Fruit fly (Drosophila melanogaster): ENCODE data around the gene gudu.
A peak's percentile ranks its signal among the peaks of the same experiment; 100 is the strongest.

The gudu gene

dm6 chr2L:7424907-7425689 is 36.8 kb downstream of the gudu start (continued):
- TF ChIP-seq Hr38 (GFP tag; optimal IDR thresholded peaks at IDR 0.05), result no peak
- peak; percentile 92 for TF ChIP-seq CG6163 (GFP tag; IDR thresholded peaks at IDR 0.05)
- TF ChIP-seq Met (GFP tag; optimal IDR thresholded peaks at IDR 0.05), result peak; percentile 91
- peak; percentile 79 for TF ChIP-seq OdsH (GFP tag; optimal IDR thresholded peaks at IDR 0.05)
- TF ChIP-seq topi (GFP tag; optimal IDR thresholded peaks at IDR 0.05), result peak; percentile 92
- TF ChIP-seq Eip93F (GFP tag; optimal IDR thresholded peaks at IDR 0.05), result peak; percentile 8
- peak; percentile 76 for TF ChIP-seq CG11902 (GFP tag; optimal IDR thresholded peaks at IDR 0.05)
- TF ChIP-seq CG10631 (GFP tag; optimal IDR thresholded peaks at IDR 0.05), result peak; percentile 69
- peak; percentile 56 for TF ChIP-seq CG3032 (tag; optimal IDR thresholded peaks at IDR 0.05)
- TF ChIP-seq pdm3 (GFP tag; optimal IDR thresholded peaks at IDR 0.05), result peak; percentile 84
- TF ChIP-seq Hr4 (GFP tag; optimal IDR thresholded peaks at IDR 0.05), result peak; percentile 68
- peak; percentile 80 for TF ChIP-seq achi (GFP tag; optimal IDR thresholded peaks at IDR 0.05)
- TF ChIP-seq Sox15 (GFP tag; optimal IDR thresholded peaks at IDR 0.05), result peak; percentile 78
- peak; percentile 56 for TF ChIP-seq Ets96B (tag; optimal IDR thresholded peaks at IDR 0.05)
- peak; percentile 29 for TF ChIP-seq CG11762 (GFP tag; optimal IDR thresholded peaks at IDR 0.05; ENCODE audit: insufficient read depth)
- peak; percentile 94 for TF ChIP-seq esn (GFP tag; optimal IDR thresholded peaks at IDR 0.05)
- TF ChIP-seq svp (GFP tag), result peak; percentile 96
- TF ChIP-seq Gug (GFP tag; IDR thresholded peaks at IDR 0.05), result peak; percentile 73
- peak; percentile 97 for TF ChIP-seq vri (GFP tag; optimal IDR thresholded peaks at IDR 0.05)
- TF ChIP-seq fd85E (GFP tag; optimal IDR thresholded peaks at IDR 0.05), result no peak
- peak; percentile 27 for TF ChIP-seq Lpt (GFP tag; optimal IDR thresholded peaks at IDR 0.05)

- no peak for TF ChIP-seq CG16779 (tag; optimal IDR thresholded peaks at IDR 0.05)
- TF ChIP-seq lz (GFP tag; optimal IDR thresholded peaks at IDR 0.05), result no peak
- no peak for TF ChIP-seq CG3919 (GFP tag; optimal IDR thresholded peaks at IDR 0.05)
- TF ChIP-seq salr (GFP tag; optimal IDR thresholded peaks at IDR 0.05), result no peak
- TF ChIP-seq CG6163 (GFP tag; IDR thresholded peaks at IDR 0.05), result no peak; the same call in 2 of the 3 replicates
- TF ChIP-seq cyc (GFP tag; optimal IDR thresholded peaks at IDR 0.05), result no peak
- no peak for TF ChIP-seq CG6854 (GFP tag; optimal IDR thresholded peaks at IDR 0.05)
- no peak for TF ChIP-seq fd85E (GFP tag; optimal IDR thresholded peaks at IDR 0.05)
- no peak for TF ChIP-seq CG31627 (GFP tag; optimal IDR thresholded peaks at IDR 0.05)
- TF ChIP-seq CG3032 (tag; optimal IDR thresholded peaks at IDR 0.05), result no peak
- TF ChIP-seq CG11762 (GFP tag; optimal IDR thresholded peaks at IDR 0.05; ENCODE audit: insufficient read depth), result no peak
- TF ChIP-seq Met (GFP tag; optimal IDR thresholded peaks at IDR 0.05), result no peak
- no peak for TF ChIP-seq achi (GFP tag; optimal IDR thresholded peaks at IDR 0.05)
- TF ChIP-seq vri (GFP tag; optimal IDR thresholded peaks at IDR 0.05), result no peak
Measured at dm6 chr2L:7425690-7426056, 37.4 kb downstream of the gudu start.

- TF ChIP-seq CG3032 (tag; optimal IDR thresholded peaks at IDR 0.05) (peak; percentile 39), dsx (GFP tag; optimal IDR thresholded peaks at IDR 0.05; ENCODE audit: poor library complexity, severe bottlenecking) (peak; percentile 13), salr (GFP tag; optimal IDR thresholded peaks at IDR 0.05) (peak in 1 of 2 experiments; percentile 8), cyc (GFP tag; optimal IDR thresholded peaks at IDR 0.05) (peak; percentile 0), svp (GFP tag) (peak; percentile 96), Eip93F (GFP tag; optimal IDR thresholded peaks at IDR 0.05) (peak; percentile 1), CG11902 (GFP tag; optimal IDR thresholded peaks at IDR 0.05) (no peak), net (GFP tag; optimal IDR thresholded peaks at IDR 0.05) (no peak), Smox (GFP tag; optimal IDR thresholded peaks at IDR 0.05) (peak; percentile 59), topi (GFP tag; optimal IDR thresholded peaks at IDR 0.05) (peak; percentile 3), Eip75B (GFP tag; optimal IDR thresholded peaks at IDR 0.05) (peak; percentile 23), CG10669 (GFP tag; optimal IDR thresholded peaks at IDR 0.05) (peak; percentile 2), pdm3 (GFP tag; optimal IDR thresholded peaks at IDR 0.05) (peak; percentile 9), Lpt (GFP tag; optimal IDR thresholded peaks at IDR 0.05) (no peak), lz (GFP tag; optimal IDR thresholded peaks at IDR 0.05) (peak; percentile 51), CG6792 (GFP tag; optimal IDR thresholded peaks at IDR 0.05) (peak; percentile 5), esn (GFP tag; optimal IDR thresholded peaks at IDR 0.05) (peak; percentile 31), Hr39 (GFP tag; optimal IDR thresholded peaks at IDR 0.05) (peak; percentile 18), CG3919 (GFP tag; optimal IDR thresholded peaks at IDR 0.05) (peak; percentile 27), dac (GFP tag; optimal IDR thresholded peaks at IDR 0.05) (no peak), CG10631 (GFP tag; optimal IDR thresholded peaks at IDR 0.05) (peak; percentile 19), CG6163 (GFP tag; IDR thresholded peaks at IDR 0.05) (no peak), Ets21C (GFP tag; optimal IDR thresholded peaks at IDR 0.05) (peak; percentile 38), eg (GFP tag; IDR thresholded peaks at IDR 0.05) (peak; percentile 42; the same call in 2 of the 3 replicates), Sox15 (GFP tag; optimal IDR thresholded peaks at IDR 0.05) (peak; percentile 14), CG34406 (GFP tag; optimal IDR thresholded peaks at IDR 0.05) (peak; percentile 18), CG31627 (GFP tag; optimal IDR thresholded peaks at IDR 0.05) (peak; percentile 60), Hr38 (GFP tag; optimal IDR thresholded peaks at IDR 0.05) (no peak), Hr4 (GFP tag; optimal IDR thresholded peaks at IDR 0.05) (no peak), Met (GFP tag; optimal IDR thresholded peaks at IDR 0.05) (peak; percentile 34), CG32006 (GFP tag; optimal IDR thresholded peaks at IDR 0.05) (peak; percentile 27), vri (GFP tag; optimal IDR thresholded peaks at IDR 0.05) (no peak), Sox14 (GFP tag; optimal IDR thresholded peaks at IDR 0.05) (peak; percentile 38)
Measured at dm6 chr2L:7426326-7427066, 38.2 kb downstream of the gudu start, which contains the start of gene muc. Gene muc, plus strand, starts transcription at chr2L:7426866.

Data from whole organism, prepupa.